Fruit fly (Drosophila melanogaster): Measurements from ENCODE around the gene CG43182.
A peak's percentile ranks its signal among the peaks of the same experiment; 100 is the strongest.

The CG43182 gene

dm6 chrX:377388-377787 lies 24.5 kb downstream of the CG43182 start:
- TF ChIP-seq zen (tag; optimal IDR thresholded peaks at IDR 0.05) (peak; percentile 38), cad (GFP tag; optimal IDR thresholded peaks at IDR 0.05) (peak; percentile 78), nmo (GFP tag; optimal IDR thresholded peaks at IDR 0.05) (no peak), tll (GFP tag; optimal IDR thresholded peaks at IDR 0.05) (peak in 1 of 2 experiments; percentile 52), CG31441 (GFP tag; IDR thresholded peaks at IDR 0.05) (no peak)

dm6 chrX:378341-378740 lies 25.5 kb downstream of the CG43182 start:
- TF ChIP-seq tin (GFP tag; optimal IDR thresholded peaks at IDR 0.05) (no peak), CG11093 (GFP tag; IDR thresholded peaks at IDR 0.05) (no peak), Nf-YB (GFP tag; optimal IDR thresholded peaks at IDR 0.05) (no peak), Gug (GFP tag; IDR thresholded peaks at IDR 0.05) (no peak), Fer3 (tag; optimal IDR thresholded peaks at IDR 0.05) (no peak), CG8944 (GFP tag; optimal IDR thresholded peaks at IDR 0.05) (no peak), CG6175 (GFP tag; IDR thresholded peaks at IDR 0.05) (no peak), prd (optimal IDR thresholded peaks at IDR 0.05) (no peak), prd (GFP tag; IDR thresholded peaks at IDR 0.05) (no peak), D (optimal IDR thresholded peaks at IDR 0.05) (no peak), D (GFP tag; optimal IDR thresholded peaks at IDR 0.05) (no peak), bsh (GFP tag; optimal IDR thresholded peaks at IDR 0.05) (no peak), CG9215 (GFP tag; IDR thresholded peaks at IDR 0.05) (no peak), CG1647 (GFP tag; optimal IDR thresholded peaks at IDR 0.05) (no peak), CG7786 (GFP tag; optimal IDR thresholded peaks at IDR 0.05) (no peak), CG3726 (GFP tag; IDR thresholded peaks at IDR 0.05) (no peak), odd (GFP tag; optimal IDR thresholded peaks at IDR 0.05) (no peak), CG6272 (GFP tag; IDR thresholded peaks at IDR 0.05) (no peak), CG7987 (GFP tag; optimal IDR thresholded peaks at IDR 0.05) (no peak)

dm6 chrX:379527-379926 lies 26.7 kb downstream of the CG43182 start:
- TF ChIP-seq BtbVII (GFP tag; optimal IDR thresholded peaks at IDR 0.05) (no peak), tap (tag; optimal IDR thresholded peaks at IDR 0.05) (no peak), otp (GFP tag; IDR thresholded peaks at IDR 0.05) (no peak), exex (tag; optimal IDR thresholded peaks at IDR 0.05) (no peak), Neu2 (GFP tag; optimal IDR thresholded peaks at IDR 0.05; ENCODE audit: borderline replicate concordance) (no peak), dpn (GFP tag; optimal IDR thresholded peaks at IDR 0.05) (no peak)

dm6 chrX:385751-386492 lies 33.1 kb downstream of the CG43182 start:
- 0 out of 2 replicates have a peak, but pooled peaks have one; percentile 11 for TF ChIP-seq Drgx (GFP tag; IDR thresholded peaks at IDR 0.05)
- no peak for TF ChIP-seq CG6683 (GFP tag; optimal IDR thresholded peaks at IDR 0.05)

- TF ChIP-seq CG8388 (GFP tag; optimal IDR thresholded peaks at IDR 0.05), result peak; percentile 72
- no peak for TF ChIP-seq CG17385 (GFP tag; optimal IDR thresholded peaks at IDR 0.05)
- TF ChIP-seq sima (GFP tag; optimal IDR thresholded peaks at IDR 0.05), result no peak
- TF ChIP-seq CG10979 (tag; optimal IDR thresholded peaks at IDR 0.05), result no peak
- peak; percentile 56 for TF ChIP-seq sens (GFP tag)
- TF ChIP-seq BEAF-32 (GFP tag; optimal IDR thresholded peaks at IDR 0.05), result no peak
- no peak for TF ChIP-seq CrebB (tag; optimal IDR thresholded peaks at IDR 0.05)
These were observed 37.6 kb downstream of the CG43182 start for dm6 chrX:390457-390856.
